Worm (Caenorhabditis elegans): Measurements from ENCODE around the gene C40C9.4.

Gene C40C9.4

DNA sequence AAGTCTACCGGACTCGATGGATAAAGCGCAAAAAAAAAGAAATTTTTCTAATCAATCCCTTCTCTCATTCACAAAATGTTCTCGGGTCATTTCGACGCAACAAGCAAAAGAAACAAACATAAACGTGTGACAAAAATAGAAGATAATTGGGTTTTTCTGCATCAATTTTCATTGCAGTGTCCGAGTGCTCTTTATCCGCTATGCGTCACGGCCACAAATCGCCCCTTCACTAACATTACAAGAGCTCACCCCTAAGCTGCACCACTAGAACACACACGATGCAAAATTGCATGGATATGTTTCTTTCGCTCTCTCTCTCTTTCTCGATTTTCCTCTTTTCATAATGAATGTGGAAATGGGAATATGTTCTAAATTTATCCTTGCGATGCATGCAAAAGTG lies 45.3 kb downstream of the C40C9.4 start:
- TF ChIP-seq mec-3 (tag; optimal IDR thresholded peaks at IDR 0.05; ENCODE audit: borderline replicate concordance) (no peak), ceh-30 (tag; optimal IDR thresholded peaks at IDR 0.05) (no peak), unc-42 (tag; optimal IDR thresholded peaks at IDR 0.05) (peak; percentile 54), nfya-1 (tag; optimal IDR thresholded peaks at IDR 0.05) (peak; percentile 10), sdc-2 (tag; optimal IDR thresholded peaks at IDR 0.05) (peak; percentile 67)

DNA sequence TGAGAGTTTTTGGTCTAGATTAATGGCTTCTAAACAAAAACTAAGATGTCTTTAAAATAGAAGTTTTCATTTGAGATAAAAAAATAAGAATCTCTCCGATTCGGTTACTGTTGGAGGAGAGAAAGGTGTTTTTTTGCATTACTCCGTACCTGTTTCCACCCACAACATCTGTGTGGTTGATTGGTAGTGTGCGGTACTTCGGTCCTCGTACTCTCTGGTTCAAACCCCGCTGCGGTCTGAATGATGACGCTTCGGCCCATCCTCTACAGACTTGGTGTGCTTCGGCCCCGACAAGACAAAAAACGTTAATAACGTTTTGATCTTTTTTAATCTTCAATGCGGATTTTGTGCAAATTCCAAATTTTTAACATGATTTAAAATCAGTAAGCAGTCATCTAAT lies 46.6 kb downstream of the C40C9.4 start:
- TF ChIP-seq hlh-6 (tag; optimal IDR thresholded peaks at IDR 0.05) (no peak), fax-1 (tag; optimal IDR thresholded peaks at IDR 0.05) (no peak), ceh-31 (tag; optimal IDR thresholded peaks at IDR 0.05) (no peak), lim-6 (tag; optimal IDR thresholded peaks at IDR 0.05) (no peak)

DNA sequence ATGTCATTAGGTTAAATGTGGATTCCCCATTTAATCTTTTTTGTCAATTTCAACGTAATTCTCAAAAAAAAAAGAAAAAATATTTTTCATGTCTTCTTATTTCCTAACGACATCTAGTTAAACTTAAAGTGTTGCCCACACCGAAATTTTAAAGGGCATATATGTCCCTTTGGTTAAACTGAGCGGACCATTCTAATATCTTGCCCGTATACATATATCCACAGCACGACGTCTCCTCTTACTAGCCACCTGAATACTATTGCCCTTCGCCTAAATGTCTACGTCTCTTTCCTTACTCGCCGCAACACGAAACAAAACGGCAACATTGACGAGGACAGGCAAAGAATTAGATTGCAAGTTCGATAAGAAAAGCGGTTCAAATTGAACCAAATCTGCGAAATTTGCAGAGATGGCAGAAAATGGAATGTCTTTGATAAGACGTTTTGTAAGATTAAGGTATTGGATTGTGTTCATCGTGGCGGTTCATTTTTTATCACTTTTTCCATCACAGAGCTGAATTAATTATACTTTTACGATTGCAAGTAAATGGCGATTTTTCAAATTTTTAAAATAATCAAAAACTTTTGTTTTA lies 49.8 kb downstream of the C40C9.4 start:
- TF ChIP-seq nfya-1 (tag; optimal IDR thresholded peaks at IDR 0.05) (peak; percentile 98), npax-4 (tag; optimal IDR thresholded peaks at IDR 0.05) (no peak), hlh-30 (tag; optimal IDR thresholded peaks at IDR 0.05; ENCODE audit: insufficient read depth) (peak; percentile 80), rnt-1 (tag; optimal IDR thresholded peaks at IDR 0.05) (peak; percentile 97), nhr-232 (tag; optimal IDR thresholded peaks at IDR 0.05) (no peak), syd-9 (tag; optimal IDR thresholded peaks at IDR 0.05) (peak; percentile 81), ceh-14 (tag; optimal IDR thresholded peaks at IDR 0.05) (peak; percentile 87), elt-4 (tag; optimal IDR thresholded peaks at IDR 0.05) (no peak), hlh-8 (tag; optimal IDR thresholded peaks at IDR 0.05) (peak; percentile 54), dve-1 (tag; optimal IDR thresholded peaks at IDR 0.05) (peak; percentile 97), ama-1 (optimal IDR thresholded peaks at IDR 0.05) (no peak), fkh-6 (tag; optimal IDR thresholded peaks at IDR 0.05) (peak; percentile 29), pha-4 (tag; optimal IDR thresholded peaks at IDR 0.05) (no peak), pqm-1 (tag; optimal IDR thresholded peaks at IDR 0.05) (peak; percentile 90), che-1 (tag; optimal IDR thresholded peaks at IDR 0.05) (no peak), eyg-1 (tag; optimal IDR thresholded peaks at IDR 0.05) (peak; percentile 9), ceh-45 (GFP tag; IDR thresholded peaks at IDR 0.05) (0 out of 2 replicates have a peak, but pooled peaks have one; percentile 34), pax-1 (tag; optimal IDR thresholded peaks at IDR 0.05) (peak; percentile 95), elt-2 (tag; optimal IDR thresholded peaks at IDR 0.05) (peak; percentile 54), unc-3 (GFP tag; conservative IDR thresholded peaks at IDR 0.05) (peak; percentile 50), unc-3 (tag; optimal IDR thresholded peaks at IDR 0.05) (peak; percentile 86), gmeb-2 (tag; optimal IDR thresholded peaks at IDR 0.05) (peak; percentile 40), C08G9.2 (tag; optimal IDR thresholded peaks at IDR 0.05) (peak; percentile 84), sox-2 (GFP tag; IDR thresholded peaks at IDR 0.05) (peak; percentile 71), ceh-22 (tag; optimal IDR thresholded peaks at IDR 0.05) (peak; percentile 90), F13H6.1 (tag; optimal IDR thresholded peaks at IDR 0.05) (peak; percentile 89), hlh-13 (GFP tag; optimal IDR thresholded peaks at IDR 0.05) (peak; percentile 6), sdc-2 (tag; optimal IDR thresholded peaks at IDR 0.05) (peak; percentile 100), madf-2 (tag; optimal IDR thresholded peaks at IDR 0.05) (peak; percentile 79), K02D7.2 (tag; optimal IDR thresholded peaks at IDR 0.05) (no peak), lin-11 (tag; optimal IDR thresholded peaks at IDR 0.05) (peak; percentile 26), C38D4.7 (GFP tag; optimal IDR thresholded peaks at IDR 0.05) (no peak), ceh-30 (tag; optimal IDR thresholded peaks at IDR 0.05) (peak; percentile 91), unc-86 (tag; optimal IDR thresholded peaks at IDR 0.05) (peak; percentile 81), ceh-48 (tag; optimal IDR thresholded peaks at IDR 0.05) (peak; percentile 73), ahr-1 (tag; optimal IDR thresholded peaks at IDR 0.05) (peak; percentile 53), zip-5 (tag; optimal IDR thresholded peaks at IDR 0.05) (no peak), pat-9 (tag; optimal IDR thresholded peaks at IDR 0.05) (peak; percentile 36), ceh-34 (tag; optimal IDR thresholded peaks at IDR 0.05) (peak; percentile 98), ttx-3 (tag; optimal IDR thresholded peaks at IDR 0.05) (peak; percentile 69), ztf-16 (tag; optimal IDR thresholded peaks at IDR 0.05) (peak; percentile 90), ceh-18 (tag; optimal IDR thresholded peaks at IDR 0.05) (peak; percentile 100), ceh-6 (GFP tag; optimal IDR thresholded peaks at IDR 0.05) (peak; percentile 67)

Data from whole organism, late embryonic.